Fruit fly (Drosophila melanogaster) whole organism, embryonic: ENCODE results near the gene CG7164.
A peak's percentile ranks its signal among the peaks of the same experiment; 100 is the strongest.

Experiments used
- Asciz ChIP-seq: fragments of 200-800 bp; sonication (Bioruptor generic); optimal IDR thresholded peaks from 2 replicates; lab custom pipeline; 2017; ENCODE audit warnings: missing biosample characterization, mild to moderate bottlenecking, missing genetic modification characterization, missing genetic modification reagents
- Atf3 ChIP-seq: fragments of 200-800 bp; sonication (Bioruptor generic); optimal IDR thresholded peaks from 3 replicates; lab custom pipeline; 2016; ENCODE audit warnings: missing biosample characterization, missing genetic modification characterization
- Blimp-1 ChIP-seq: fragments of 200-800 bp; sonication (Bioruptor generic); optimal IDR thresholded peaks from 3 replicates; lab custom pipeline; 2018; ENCODE audit warnings: missing biosample characterization, missing genetic modification characterization, mild to moderate bottlenecking, moderate library complexity, missing genetic modification reagents
- C15 ChIP-seq: fragments of 200-800 bp; sonication (Bioruptor generic); IDR thresholded peaks from 3 replicates; pipeline ENCODE4 v1.3.6; 2022; ENCODE audit warnings: missing biosample characterization, missing genetic modification characterization
- CG10267 ChIP-seq: fragments of 200-800 bp; sonication (Bioruptor generic); optimal IDR thresholded peaks from 2 replicates; lab custom pipeline; 2018; ENCODE audit warnings: missing biosample characterization, mild to moderate bottlenecking, missing genetic modification characterization, moderate library complexity
- CG10462 ChIP-seq: fragments of 200-800 bp; sonication (Bioruptor generic); optimal IDR thresholded peaks from 2 replicates; lab custom pipeline; 2016; ENCODE audit warnings: missing biosample characterization, missing genetic modification characterization
- CG12659 ChIP-seq: fragments of 200-800 bp; sonication (Bioruptor generic); optimal IDR thresholded peaks from 3 replicates; lab custom pipeline; 2017; ENCODE audit warnings: mild to moderate bottlenecking, missing biosample characterization, missing genetic modification reagents, missing genetic modification characterization
- CG12942 ChIP-seq: fragments of 200-800 bp; sonication (Bioruptor generic); optimal IDR thresholded peaks from 3 replicates; lab custom pipeline; 2016; ENCODE audit warnings: missing biosample characterization, missing genetic modification characterization
- CG15514 ChIP-seq: fragments of 200-800 bp; sonication (Bioruptor generic); optimal IDR thresholded peaks from 3 replicates; lab custom pipeline; 2017; ENCODE audit warnings: missing biosample characterization, missing genetic modification characterization, mild to moderate bottlenecking, moderate library complexity, missing genetic modification reagents
- CG1647 ChIP-seq: fragments of 200-800 bp; sonication (Bioruptor generic); optimal IDR thresholded peaks from 3 replicates; lab custom pipeline; 2016; ENCODE audit warnings: missing biosample characterization, missing genetic modification characterization
- CG16863 ChIP-seq: fragments of 200-800 bp; sonication (Bioruptor generic); optimal IDR thresholded peaks from 3 replicates; lab custom pipeline; 2016; ENCODE audit warnings: missing biosample characterization, missing genetic modification characterization
- CG17829 ChIP-seq: fragments of 200-800 bp; optimal IDR thresholded peaks from 2 replicates; lab custom pipeline; 2019; ENCODE audit warnings: missing biosample characterization, mild to moderate bottlenecking, missing genetic modification characterization, moderate library complexity
- CG2129 ChIP-seq: fragments of 200-800 bp; sonication (Bioruptor generic); IDR thresholded peaks from 2 replicates; pipeline ENCODE4 v1.3.6; 2022; ENCODE audit warnings: missing biosample characterization, missing genetic modification characterization; ENCODE audit not compliant: partially characterized antibody
- CG2678 ChIP-seq: fragments of 200-800 bp; sonication (Bioruptor generic); optimal IDR thresholded peaks from 3 replicates; lab custom pipeline; 2019; ENCODE audit warnings: missing biosample characterization, mild to moderate bottlenecking, missing genetic modification characterization, moderate library complexity
- CG3281 ChIP-seq: fragments of 200-800 bp; sonication (Bioruptor generic); optimal IDR thresholded peaks from 3 replicates; lab custom pipeline; 2017; ENCODE audit warnings: missing biosample characterization, mild to moderate bottlenecking, missing genetic modification characterization
- CG42726 ChIP-seq: fragments of 200-800 bp; sonication (Bioruptor generic); IDR thresholded peaks from 2 replicates; pipeline ENCODE4 v1.3.6; 2022; ENCODE audit warnings: missing biosample characterization, missing genetic modification characterization; ENCODE audit not compliant: partially characterized antibody
- CG4404 ChIP-seq: fragments of 200-800 bp; sonication (Bioruptor generic); IDR thresholded peaks from 2 replicates; pipeline ENCODE4 v1.3.6; 2022; ENCODE audit warnings: missing biosample characterization, missing genetic modification characterization
- CG4424 ChIP-seq: fragments of 200-800 bp; sonication (Bioruptor generic); optimal IDR thresholded peaks from 3 replicates; lab custom pipeline; 2016; ENCODE audit warnings: missing biosample characterization, missing genetic modification characterization
- CG4730 ChIP-seq: fragments of 200-800 bp; sonication (Bioruptor generic); IDR thresholded peaks from 2 replicates; pipeline ENCODE4 v1.3.6; 2022; ENCODE audit warnings: missing biosample characterization, missing genetic modification characterization
- CG6683 ChIP-seq: fragments of 200-800 bp; sonication (Bioruptor generic); optimal IDR thresholded peaks from 2 replicates; lab custom pipeline; 2017; ENCODE audit warnings: missing biosample characterization, mild to moderate bottlenecking, missing genetic modification characterization, missing genetic modification reagents
- CG7372 ChIP-seq: fragments of 200-800 bp; sonication (Bioruptor generic); IDR thresholded peaks from 2 replicates; pipeline ENCODE4 v1.3.6; 2022; ENCODE audit warnings: missing biosample characterization, missing genetic modification characterization
- CG8089 ChIP-seq: fragments of 200-800 bp; sonication (Bioruptor generic); optimal IDR thresholded peaks from 3 replicates; lab custom pipeline; 2016; ENCODE audit warnings: missing biosample characterization, missing genetic modification characterization
- CG9797 ChIP-seq: fragments of 200-800 bp; sonication (Bioruptor generic); optimal IDR thresholded peaks from 3 replicates; lab custom pipeline; 2018; ENCODE audit warnings: missing biosample characterization, mild to moderate bottlenecking, missing genetic modification characterization
- CG9932 ChIP-seq: fragments of 200-800 bp; sonication (Bioruptor generic); IDR thresholded peaks from 2 replicates; pipeline ENCODE4 v1.3.6; 2022; ENCODE audit warnings: missing biosample characterization, missing genetic modification characterization
- Dfd ChIP-seq, 2 experiments: fragments of >200 bp; optimal IDR thresholded peaks; 2 replicates each; lab custom pipeline; 2017; ENCODE audit warnings: missing biosample characterization in 2 of 2, missing genetic modification characterization in 2 of 2
- Dll ChIP-seq: fragments of 200-800 bp; sonication (Bioruptor generic); IDR thresholded peaks from 4 replicates; pipeline ENCODE4 v1.3.6; 2022; ENCODE audit warnings: missing biosample characterization, missing genetic modification characterization; ENCODE audit not compliant: partially characterized antibody
- Drgx ChIP-seq: fragments of 200-800 bp; sonication (Bioruptor generic); IDR thresholded peaks from 2 replicates; pipeline ENCODE4 v1.3.6; 2022; ENCODE audit warnings: missing biosample characterization, missing genetic modification characterization
- Gsc ChIP-seq: fragments of 200-800 bp; sonication (Bioruptor generic); IDR thresholded peaks from 2 replicates; pipeline ENCODE4 v1.3.6; 2022; ENCODE audit warnings: missing biosample characterization, missing genetic modification characterization
- Lhr ChIP-seq: fragments of 200-800 bp; sonication (Bioruptor generic); optimal IDR thresholded peaks from 3 replicates; lab custom pipeline; 2017; ENCODE audit warnings: mild to moderate bottlenecking, missing biosample characterization, missing genetic modification reagents, missing genetic modification characterization
- MTF-1 ChIP-seq: fragments of 200-800 bp; sonication (Bioruptor generic); optimal IDR thresholded peaks from 2 replicates; lab custom pipeline; 2018; ENCODE audit warnings: missing biosample characterization, mild to moderate bottlenecking, missing genetic modification characterization, borderline replicate concordance
- NK7.1 ChIP-seq: fragments of 200-800 bp; sonication (Bioruptor generic); optimal IDR thresholded peaks from 3 replicates; lab custom pipeline; 2016; ENCODE audit warnings: missing biosample characterization, missing genetic modification characterization
- Spps ChIP-seq: fragments of 200-800 bp; sonication (Bioruptor generic); optimal IDR thresholded peaks from 2 replicates; lab custom pipeline; 2018; ENCODE audit warnings: missing biosample characterization, mild to moderate bottlenecking, missing genetic modification characterization
- TFAM ChIP-seq: fragments of 200-800 bp; sonication (Bioruptor generic); optimal IDR thresholded peaks from 2 replicates; lab custom pipeline; 2017; ENCODE audit warnings: missing biosample characterization, missing genetic modification characterization, inconsistent platforms
- Taf1 ChIP-seq: fragments of 200-800 bp; sonication (Bioruptor generic); IDR thresholded peaks from 2 replicates; pipeline ENCODE4 v1.3.6; 2022; ENCODE audit warnings: missing biosample characterization, missing genetic modification characterization
- Tbp ChIP-seq: fragments of >200 bp; optimal IDR thresholded peaks from 2 replicates; lab custom pipeline; 2018; ENCODE audit warnings: missing biosample characterization, missing genetic modification characterization
- aop ChIP-seq: fragments of 200-800 bp; sonication (Bioruptor generic); IDR thresholded peaks from 2 replicates; pipeline ENCODE4 v1.3.6; 2022; ENCODE audit warnings: missing biosample characterization, missing genetic modification characterization
- az2 ChIP-seq: fragments of 200-800 bp; sonication (Bioruptor generic); optimal IDR thresholded peaks from 3 replicates; lab custom pipeline; 2016; ENCODE audit warnings: missing biosample characterization, missing genetic modification characterization
- caup ChIP-seq: fragments of 200-800 bp; sonication (Bioruptor generic); optimal IDR thresholded peaks from 3 replicates; lab custom pipeline; 2017; ENCODE audit warnings: missing biosample characterization, mild to moderate bottlenecking, missing genetic modification characterization, moderate library complexity; ENCODE audit not compliant: severe bottlenecking
- chinmo ChIP-seq: fragments of 200-800 bp; sonication (Bioruptor generic); IDR thresholded peaks from 4 replicates; pipeline ENCODE4 v1.3.6; 2022; ENCODE audit warnings: missing biosample characterization, missing genetic modification characterization; ENCODE audit not compliant: partially characterized antibody
- chn ChIP-seq: fragments of 200-800 bp; sonication (Bioruptor generic); optimal IDR thresholded peaks from 2 replicates; lab custom pipeline; 2016; ENCODE audit warnings: missing biosample characterization, missing genetic modification characterization
- emc ChIP-seq: fragments of 200-800 bp; sonication (Bioruptor generic); optimal IDR thresholded peaks from 2 replicates; lab custom pipeline; 2016; ENCODE audit warnings: missing biosample characterization, missing genetic modification characterization
- gce ChIP-seq: fragments of 200-800 bp; sonication (Bioruptor generic); IDR thresholded peaks from 3 replicates; pipeline ENCODE4 v1.3.6; 2022; ENCODE audit warnings: missing biosample characterization, missing genetic modification characterization
- gt ChIP-seq: fragments of 200-800 bp; sonication (Bioruptor generic); IDR thresholded peaks from 2 replicates; pipeline ENCODE4 v1.3.6; 2022; ENCODE audit warnings: missing biosample characterization, missing genetic modification characterization
- hbn ChIP-seq: fragments of 200-800 bp; sonication (Bioruptor generic); IDR thresholded peaks from 2 replicates; pipeline ENCODE4 v1.3.6; 2022; ENCODE audit warnings: missing biosample characterization, missing genetic modification characterization; ENCODE audit not compliant: partially characterized antibody
- ind ChIP-seq: fragments of 200-800 bp; sonication (Bioruptor generic); optimal IDR thresholded peaks from 3 replicates; lab custom pipeline; 2016; ENCODE audit warnings: missing biosample characterization, missing genetic modification characterization
- mirr ChIP-seq: fragments of 200-800 bp; sonication (Bioruptor generic); optimal IDR thresholded peaks from 3 replicates; lab custom pipeline; 2018; ENCODE audit warnings: missing biosample characterization, mild to moderate bottlenecking, missing genetic modification characterization
- repo ChIP-seq: fragments of 200-800 bp; sonication (Bioruptor generic); optimal IDR thresholded peaks from 2 replicates; lab custom pipeline; 2016; ENCODE audit warnings: missing biosample characterization, missing genetic modification characterization
- row ChIP-seq: fragments of 200-800 bp; sonication (Bioruptor generic); IDR thresholded peaks from 3 replicates; pipeline ENCODE4 v1.3.6; 2022; ENCODE audit warnings: missing biosample characterization, missing genetic modification characterization
- slou ChIP-seq: fragments of 200-800 bp; sonication (Bioruptor generic); optimal IDR thresholded peaks from 3 replicates; lab custom pipeline; 2016; ENCODE audit warnings: missing biosample characterization, missing genetic modification characterization
- tx ChIP-seq: fragments of 200-800 bp; sonication (Bioruptor generic); optimal IDR thresholded peaks from 2 replicates; lab custom pipeline; 2016; ENCODE audit warnings: missing biosample characterization, missing genetic modification characterization
- vvl ChIP-seq: fragments of 200-800 bp; sonication (Bioruptor generic); IDR thresholded peaks from 2 replicates; pipeline ENCODE4 v1.3.6; 2022; ENCODE audit warnings: missing biosample characterization, missing genetic modification characterization
- yki ChIP-seq: fragments of >200 bp; optimal IDR thresholded peaks from 3 replicates; lab custom pipeline; 2018

Gene CG7164

dm6 chr2L:7809699-7810088, 28.4 kb downstream of the CG7164 start (continued):
- TF ChIP-seq CG4404: no peak
- no peak for TF ChIP-seq CG9932
- no peak for TF ChIP-seq CG7372
- no peak for TF ChIP-seq Lhr (GFP tag; lab: Kevin White, UChicago)
- no peak for TF ChIP-seq gt
- TF ChIP-seq chinmo: peak; percentile 99; the same call in 3 of the 4 replicates
- TF ChIP-seq gce (GFP tag; lab: Robert Waterston, UW): no peak
- no peak for TF ChIP-seq slou
- no peak for TF ChIP-seq CG2129
- TF ChIP-seq Atf3 (GFP tag; lab: Kevin White, UChicago): no peak
- TF ChIP-seq CG17829 (tag; lab: Kevin White, UChicago): no peak
- peak; percentile 34; the same call in 1 of the 4 replicates for TF ChIP-seq Dll (GFP tag; lab: Robert Waterston, UW)
- no peak for TF ChIP-seq emc (GFP tag; lab: Kevin White, UChicago)
- TF ChIP-seq CG6683: no peak
- no peak for TF ChIP-seq CG4730 (GFP tag; lab: Robert Waterston, UW)
- no peak for TF ChIP-seq repo (GFP tag; lab: Kevin White, UChicago)
- peak; percentile 28 for TF ChIP-seq yki (lab: Kevin White, UChicago)
- peak; percentile 31 for TF ChIP-seq CG15514 (GFP tag; lab: Kevin White, UChicago)
- no peak for TF ChIP-seq chn (GFP tag; lab: Kevin White, UChicago)
- TF ChIP-seq Asciz (GFP tag; lab: Kevin White, UChicago): no peak
- TF ChIP-seq Tbp: no peak
- TF ChIP-seq CG12659: peak; percentile 50
- TF ChIP-seq row (GFP tag; lab: Robert Waterston, UW): peak; percentile 27; the same call in 1 of the 3 replicates
- TF ChIP-seq aop (GFP tag; lab: Robert Waterston, UW): no peak
- no peak for TF ChIP-seq Dfd (GFP tag; optimal IDR thresholded peaks at IDR 0.05; lab: Kevin White, UChicago)
- no peak; the same call in 1 of the 2 replicates for TF ChIP-seq Drgx
- peak; percentile 89 for TF ChIP-seq mirr (GFP tag; lab: Kevin White, UChicago)
- no peak for TF ChIP-seq CG16863 (GFP tag; lab: Kevin White, UChicago)
- no peak for TF ChIP-seq tx (GFP tag; lab: Kevin White, UChicago)
- TF ChIP-seq CG4424 (GFP tag; lab: Kevin White, UChicago): no peak
- TF ChIP-seq ind (GFP tag; lab: Kevin White, UChicago): no peak
- TF ChIP-seq Blimp-1 (GFP tag; lab: Kevin White, UChicago): no peak
- TF ChIP-seq az2: no peak
- no peak for TF ChIP-seq CG12942 (GFP tag; lab: Kevin White, UChicago)
- TF ChIP-seq CG2678 (tag; lab: Kevin White, UChicago): no peak
- no peak for TF ChIP-seq TFAM (GFP tag; lab: Kevin White, UChicago)
- TF ChIP-seq CG10267: no peak
- TF ChIP-seq Spps (tag; lab: Kevin White, UChicago): no peak
- TF ChIP-seq MTF-1: no peak
- TF ChIP-seq Gsc (GFP tag; lab: Robert Waterston, UW): no peak
- no peak for TF ChIP-seq CG42726 (GFP tag; lab: Robert Waterston, UW)
- TF ChIP-seq vvl: peak; percentile 49; the same call in 1 of the 2 replicates
- TF ChIP-seq C15: no peak
- no peak for TF ChIP-seq CG10462 (GFP tag; lab: Kevin White, UChicago)
- peak; percentile 23 for TF ChIP-seq CG9797 (GFP tag; lab: Kevin White, UChicago)
- no peak for TF ChIP-seq NK7.1
- TF ChIP-seq caup (GFP tag; lab: Kevin White, UChicago): no peak
- TF ChIP-seq CG1647 (GFP tag; lab: Kevin White, UChicago): no peak
- no peak for TF ChIP-seq Taf1
- peak; percentile 26 for TF ChIP-seq hbn (GFP tag; lab: Robert Waterston, UW)
- no peak for TF ChIP-seq CG8089
- peak; percentile 28 for TF ChIP-seq CG3281 (GFP tag; lab: Kevin White, UChicago)
